Worm (Caenorhabditis elegans) whole organism, midembryonic: ENCODE data around the gene C04B4.6.

Experiments used
- klf-2 ChIP-seq: fragments of 200-800 bp; sonication (Bioruptor generic); conservative IDR thresholded peaks from 2 replicates; pipeline ENCODE4 v1.3.6; 2022; ENCODE audit warnings: missing genetic modification reagents, missing genetic modification characterization, missing compliant biosample characterization
- tab-1 ChIP-seq: fragments of 200-800 bp; sonication (Bioruptor generic); IDR thresholded peaks from 2 replicates; pipeline ENCODE4 v1.3.6; 2022; ENCODE audit warnings: missing genetic modification characterization, missing compliant biosample characterization

DNA sequence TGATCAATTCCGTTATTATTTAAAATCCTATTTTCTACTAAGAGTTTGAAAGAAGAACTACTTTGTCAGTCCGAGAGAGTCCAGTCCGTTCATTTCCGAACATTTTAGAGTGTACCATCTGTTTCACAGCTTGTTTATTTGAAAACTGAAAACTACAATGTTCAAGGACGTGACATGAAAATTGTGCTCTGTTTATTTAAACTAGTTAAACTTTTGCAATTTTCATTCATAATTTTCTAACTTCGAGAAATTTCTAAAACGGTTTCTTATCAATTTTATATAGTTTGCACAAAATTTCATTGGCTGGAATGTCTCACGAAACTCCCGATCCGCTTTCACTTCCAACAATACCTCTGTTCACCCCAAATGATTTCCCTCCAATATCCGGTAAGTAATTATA is 5.0 kb upstream of the C04B4.6 start, which contains the start of gene C04B4.1:
- TF ChIP-seq klf-2 (GFP tag; lab: Robert Waterston, UW) (no peak), tab-1 (GFP tag; lab: Robert Waterston, UW) (no peak)
